Fruit fly (Drosophila melanogaster): Measurements from ENCODE around the gene CG6565.

CG6565 gene

DNA sequence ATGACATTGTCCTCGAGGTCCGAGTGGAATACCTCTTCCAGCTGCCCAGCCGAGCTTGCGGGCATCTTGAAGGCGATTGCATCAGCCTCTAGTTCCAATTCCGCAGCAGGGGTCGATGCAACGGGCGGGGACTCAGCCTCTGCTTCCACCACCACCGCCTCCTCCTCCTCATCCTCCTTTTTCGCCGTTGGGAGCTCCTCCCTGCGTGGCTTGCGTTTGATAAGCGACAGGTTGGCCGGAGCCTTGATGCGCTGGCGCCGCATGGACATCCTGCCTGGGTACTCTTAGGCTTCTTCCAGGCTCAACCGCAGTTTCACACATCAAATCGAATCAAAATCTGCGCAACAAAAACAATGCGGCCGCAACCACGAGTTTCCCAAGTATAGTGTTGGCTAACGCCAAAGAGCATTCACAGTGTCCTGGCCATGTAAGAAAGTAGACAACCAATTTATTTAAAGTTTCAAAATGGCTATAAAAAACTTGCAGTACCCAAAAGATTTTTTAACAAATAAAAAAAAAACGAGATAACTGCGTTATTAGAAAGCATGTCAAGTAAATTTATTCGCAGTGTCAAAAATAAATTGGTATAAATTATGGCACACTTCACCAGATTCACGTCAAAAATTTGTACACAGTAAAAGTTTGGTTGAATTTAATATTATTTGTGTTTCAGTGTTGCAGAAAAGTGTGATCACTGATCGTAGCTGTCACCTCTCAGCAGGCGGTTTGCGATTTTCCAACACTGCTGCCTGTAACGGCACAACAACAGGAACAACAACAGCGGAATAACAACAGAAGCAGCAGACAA is at the start of gene CG6565, which contains the start of gene Bdp1 (continued):
- TF ChIP-seq br (optimal IDR thresholded peaks at IDR 0.05) = no peak
- peak; percentile 95 for TF ChIP-seq Gsc (GFP tag; IDR thresholded peaks at IDR 0.05)
- peak; percentile 98 for TF ChIP-seq Ptx1 (GFP tag; IDR thresholded peaks at IDR 0.05)
- TF ChIP-seq CG15696 (tag; optimal IDR thresholded peaks at IDR 0.05) = peak; percentile 97
- no peak for TF ChIP-seq h (optimal IDR thresholded peaks at IDR 0.05)
- peak; percentile 73; the same call in 1 of the 3 replicates for TF ChIP-seq CG2199 (GFP tag; IDR thresholded peaks at IDR 0.05)
- peak; percentile 91 for TF ChIP-seq lbe (GFP tag; optimal IDR thresholded peaks at IDR 0.05)
- peak; percentile 77 for TF ChIP-seq CG15479 (GFP tag; optimal IDR thresholded peaks at IDR 0.05)
- peak; percentile 26; the same call in 1 of the 2 replicates for TF ChIP-seq Dref (GFP tag; IDR thresholded peaks at IDR 0.05)
- peak; percentile 76 for TF ChIP-seq E2f2 (GFP tag; IDR thresholded peaks at IDR 0.05)
- peak; percentile 91 for TF ChIP-seq CG3163 (GFP tag; optimal IDR thresholded peaks at IDR 0.05)
- peak; percentile 96 for TF ChIP-seq CG34422 (GFP tag; IDR thresholded peaks at IDR 0.05)
- TF ChIP-seq CG2875 (GFP tag; optimal IDR thresholded peaks at IDR 0.05) = peak; percentile 93
- peak; percentile 70 for TF ChIP-seq fd64A (GFP tag; optimal IDR thresholded peaks at IDR 0.05)
- peak in 1 of 2 experiments; percentile 90 for TF ChIP-seq eve (GFP tag; optimal IDR thresholded peaks at IDR 0.05)
- peak; percentile 98 for TF ChIP-seq Chrac-16 (GFP tag; optimal IDR thresholded peaks at IDR 0.05)
- peak; percentile 86 for TF ChIP-seq stwl (tag; optimal IDR thresholded peaks at IDR 0.05)
- peak; percentile 97 for TF ChIP-seq pb (GFP tag; optimal IDR thresholded peaks at IDR 0.05)
- peak; percentile 93 for TF ChIP-seq Lhr (GFP tag; optimal IDR thresholded peaks at IDR 0.05)
- peak; percentile 88 for TF ChIP-seq salm (tag; optimal IDR thresholded peaks at IDR 0.05)
- TF ChIP-seq jumu (GFP tag; optimal IDR thresholded peaks at IDR 0.05) = peak; percentile 99
- TF ChIP-seq unpg (GFP tag; optimal IDR thresholded peaks at IDR 0.05) = peak; percentile 94
- peak; percentile 91 for TF ChIP-seq chm (GFP tag; IDR thresholded peaks at IDR 0.05)
- TF ChIP-seq Optix (GFP tag; IDR thresholded peaks at IDR 0.05) = peak; percentile 89
- TF ChIP-seq mld (GFP tag; IDR thresholded peaks at IDR 0.05; ENCODE audit: partially characterized antibody) = no peak
- TF ChIP-seq ems (GFP tag; optimal IDR thresholded peaks at IDR 0.05) = peak; percentile 98
- peak; percentile 95 for TF ChIP-seq CG18599 (GFP tag; optimal IDR thresholded peaks at IDR 0.05)
- TF ChIP-seq CG17186 (GFP tag; optimal IDR thresholded peaks at IDR 0.05) = peak; percentile 86
- TF ChIP-seq Ravus (GFP tag; IDR thresholded peaks at IDR 0.05) = peak; percentile 78
- TF ChIP-seq Med (GFP tag) = peak; percentile 100
- TF ChIP-seq tgo (GFP tag; IDR thresholded peaks at IDR 0.05) = peak; percentile 97
- peak; percentile 93 for TF ChIP-seq Rx (GFP tag; IDR thresholded peaks at IDR 0.05)
- peak; percentile 93 for TF ChIP-seq H2.0 (GFP tag; IDR thresholded peaks at IDR 0.05)
- TF ChIP-seq bsh (GFP tag; optimal IDR thresholded peaks at IDR 0.05) = peak; percentile 83 to 95
- TF ChIP-seq bigmax (GFP tag; optimal IDR thresholded peaks at IDR 0.05) = peak; percentile 19
- TF ChIP-seq CG11504 (tag; optimal IDR thresholded peaks at IDR 0.05) = peak; percentile 95
- TF ChIP-seq gem (tag; optimal IDR thresholded peaks at IDR 0.05) = peak; percentile 98
- TF ChIP-seq da (GFP tag; optimal IDR thresholded peaks at IDR 0.05) = peak; percentile 97
- TF ChIP-seq Lim3 (GFP tag; IDR thresholded peaks at IDR 0.05) = peak; percentile 84
- TF ChIP-seq Nf-YA (GFP tag; IDR thresholded peaks at IDR 0.05) = peak; percentile 80
- peak; percentile 95 for TF ChIP-seq ERR (GFP tag; optimal IDR thresholded peaks at IDR 0.05)
- TF ChIP-seq CG11093 (GFP tag; IDR thresholded peaks at IDR 0.05) = peak; percentile 97
- TF ChIP-seq CG15601 (tag; optimal IDR thresholded peaks at IDR 0.05) = peak; percentile 93
- peak; percentile 99 for TF ChIP-seq fu2 (GFP tag; optimal IDR thresholded peaks at IDR 0.05)
- peak; percentile 97 for TF ChIP-seq esg (GFP tag; conservative IDR thresholded peaks at IDR 0.05)
- peak; percentile 94 for TF ChIP-seq YL-1 (GFP tag; optimal IDR thresholded peaks at IDR 0.05)
- peak; percentile 99 for TF ChIP-seq Camta (GFP tag; optimal IDR thresholded peaks at IDR 0.05)
- peak; percentile 94 for TF ChIP-seq CG10565 (GFP tag; optimal IDR thresholded peaks at IDR 0.05)
- peak; percentile 100 for TF ChIP-seq CG8290 (GFP tag; optimal IDR thresholded peaks at IDR 0.05)
- TF ChIP-seq CG8290 (tag; optimal IDR thresholded peaks at IDR 0.05) = peak; percentile 87 to 99
